Fruit fly (Drosophila melanogaster): ENCODE measurements around the gene Pus10.

DNA sequence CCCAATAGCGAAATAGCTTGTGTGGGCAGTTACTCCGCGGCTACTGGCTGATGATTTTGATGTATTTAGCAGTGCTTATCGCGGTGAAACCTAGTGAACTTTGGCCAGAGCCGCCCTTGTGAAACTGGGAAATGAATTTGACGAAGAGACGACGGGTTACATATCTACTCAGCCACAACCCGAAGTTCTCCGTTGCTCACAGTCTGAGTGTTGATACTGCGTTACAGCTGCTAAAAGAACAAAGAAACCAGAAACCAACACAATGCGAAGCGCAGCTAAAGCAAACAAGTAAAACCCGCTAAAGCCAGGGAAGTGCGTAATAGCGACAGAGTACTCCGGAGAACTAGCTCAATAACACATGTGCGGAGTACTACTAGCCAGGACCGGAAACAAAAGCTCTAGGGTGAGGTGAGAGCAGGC, 26.8 kb downstream of the Pus10 start:
- TF ChIP-seq h (GFP tag; optimal IDR thresholded peaks at IDR 0.05) (peak; percentile 16), fru (GFP tag; optimal IDR thresholded peaks at IDR 0.05) (no peak), br (GFP tag; optimal IDR thresholded peaks at IDR 0.05) (peak; percentile 13), tai (GFP tag; optimal IDR thresholded peaks at IDR 0.05) (no peak), Hnf4 (GFP tag; optimal IDR thresholded peaks at IDR 0.05) (no peak), sv (GFP tag; optimal IDR thresholded peaks at IDR 0.05) (no peak), Vsx2 (GFP tag; optimal IDR thresholded peaks at IDR 0.05; ENCODE audit: partially characterized antibody) (no peak), pan (optimal IDR thresholded peaks at IDR 0.05) (no peak), usp (GFP tag; optimal IDR thresholded peaks at IDR 0.05) (no peak), psq (GFP tag; optimal IDR thresholded peaks at IDR 0.05) (no peak), Dfd (GFP tag; optimal IDR thresholded peaks at IDR 0.05) (no peak)

Data from whole organism, wandering third instar larva.